Worm (Caenorhabditis elegans): ENCODE measurements around the gene npp-16.

- no peak for TF ChIP-seq nhr-28 (tag; optimal IDR thresholded peaks at IDR 0.05)
- TF ChIP-seq mls-2 (tag; optimal IDR thresholded peaks at IDR 0.05): no peak
- TF ChIP-seq nhr-12 (tag; optimal IDR thresholded peaks at IDR 0.05): no peak
- TF ChIP-seq unc-39 (tag; optimal IDR thresholded peaks at IDR 0.05): no peak
- no peak for TF ChIP-seq elt-3 (tag; optimal IDR thresholded peaks at IDR 0.05)
- no peak for TF ChIP-seq unc-62 (GFP tag; optimal IDR thresholded peaks at IDR 0.05)
- TF ChIP-seq nhr-237 (tag; optimal IDR thresholded peaks at IDR 0.05): no peak
- no peak for TF ChIP-seq zip-8 (tag; optimal IDR thresholded peaks at IDR 0.05)
- no peak for TF ChIP-seq pha-4 (tag; optimal IDR thresholded peaks at IDR 0.05)
- no peak for TF ChIP-seq nhr-76 (tag; optimal IDR thresholded peaks at IDR 0.05)
Measured at ce11 chrIII:11874242-11874641, 41.5 kb upstream of the npp-16 start.

All from whole organism, mixed stage, embryonic.